Worm (Caenorhabditis elegans): Measurements from ENCODE around the gene kynu-1.

DNA sequence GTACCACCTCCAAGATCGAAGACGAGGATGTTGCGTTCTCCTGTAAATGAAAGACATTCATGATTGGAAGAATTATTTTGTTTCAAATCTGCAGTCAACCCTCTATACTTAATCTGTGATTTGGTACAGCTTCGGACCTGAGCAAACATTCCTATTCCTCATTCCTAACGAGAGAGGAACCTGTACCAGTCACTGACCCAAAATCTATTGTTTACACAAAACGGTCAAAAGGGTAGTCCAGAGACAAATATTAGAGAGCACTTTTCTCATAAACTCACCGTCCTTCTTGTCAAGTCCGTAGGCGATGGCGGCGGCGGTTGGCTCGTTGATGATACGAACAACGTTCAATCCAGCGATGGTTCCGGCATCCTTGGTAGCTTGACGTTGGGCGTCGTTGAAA lies 18.4 kb downstream of the kynu-1 start:
- no peak for TF ChIP-seq ztf-23 (GFP tag; IDR thresholded peaks at IDR 0.05)
- no peak for TF ChIP-seq klf-2 (GFP tag; conservative IDR thresholded peaks at IDR 0.05)
- no peak for TF ChIP-seq tab-1 (GFP tag; IDR thresholded peaks at IDR 0.05)
- TF ChIP-seq flt-1 (GFP tag; IDR thresholded peaks at IDR 0.05) = no peak
- TF ChIP-seq ref-1 (GFP tag; conservative IDR thresholded peaks at IDR 0.05) = no peak
- no peak for TF ChIP-seq ztf-29 (GFP tag; IDR thresholded peaks at IDR 0.05)
- no peak for TF ChIP-seq med-1 (GFP tag; optimal IDR thresholded peaks at IDR 0.05; ENCODE audit: insufficient read depth)
